Worm (Caenorhabditis elegans): ENCODE results near the gene F13H10.1.

F13H10.1 gene

DNA sequence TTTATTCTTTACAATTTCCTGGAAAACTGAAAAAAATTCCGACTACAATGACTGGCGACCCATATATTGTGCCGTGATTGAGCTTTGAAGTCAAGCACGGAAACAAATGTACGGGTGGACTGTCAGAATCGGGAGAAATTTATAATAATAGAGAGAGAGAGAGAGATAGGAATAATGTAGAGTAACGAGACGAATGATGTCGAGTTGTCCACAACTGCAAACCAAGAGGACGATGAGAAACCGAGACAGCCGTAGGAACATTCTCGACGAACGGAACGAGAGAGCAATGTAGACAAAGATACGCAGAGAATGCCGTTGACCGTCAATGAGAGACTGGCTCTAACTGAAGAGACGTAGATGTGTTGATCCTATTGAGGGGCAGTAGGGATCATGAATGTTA, 23.2 kb downstream of the F13H10.1 start:
- TF ChIP-seq ceh-8 (GFP tag; optimal IDR thresholded peaks at IDR 0.05) (no peak), swsn-7 (tag; optimal IDR thresholded peaks at IDR 0.05) (peak; percentile 90), pag-3 (tag; optimal IDR thresholded peaks at IDR 0.05; ENCODE audit: borderline replicate concordance, insufficient read depth) (peak; percentile 91), nhr-47 (tag; optimal IDR thresholded peaks at IDR 0.05) (peak; percentile 82), efl-3 (GFP tag; optimal IDR thresholded peaks at IDR 0.05) (no peak), zip-4 (GFP tag; optimal IDR thresholded peaks at IDR 0.05) (no peak), nhr-84 (tag; optimal IDR thresholded peaks at IDR 0.05) (no peak), snpc-4 (tag; optimal IDR thresholded peaks at IDR 0.05) (peak; percentile 10), ztf-11 (tag; optimal IDR thresholded peaks at IDR 0.05) (peak in 1 of 2 experiments; percentile 73), pqm-1 (tag; optimal IDR thresholded peaks at IDR 0.05) (no peak), sox-4 (tag; optimal IDR thresholded peaks at IDR 0.05) (no peak), Y116A8C.19 (tag; optimal IDR thresholded peaks at IDR 0.05; ENCODE audit: borderline replicate concordance) (no peak), grh-1 (GFP tag; IDR thresholded peaks at IDR 0.05) (peak; percentile 56), blmp-1 (tag; optimal IDR thresholded peaks at IDR 0.05) (peak; percentile 77), C16A3.4 (tag; optimal IDR thresholded peaks at IDR 0.05) (peak; percentile 69), mdl-1 (tag; optimal IDR thresholded peaks at IDR 0.05) (peak in 1 of 2 experiments; percentile 72), skn-1 (tag; optimal IDR thresholded peaks at IDR 0.05) (peak; percentile 90), lin-35 (GFP tag; optimal IDR thresholded peaks at IDR 0.05) (peak; percentile 68 to 78), fkh-8 (tag; optimal IDR thresholded peaks at IDR 0.05) (peak; percentile 68), nhr-71 (tag; optimal IDR thresholded peaks at IDR 0.05) (peak; percentile 95), C04F5.9 (tag; optimal IDR thresholded peaks at IDR 0.05) (no peak), ceh-63 (GFP tag; optimal IDR thresholded peaks at IDR 0.05) (no peak), C34B4.2 (tag; optimal IDR thresholded peaks at IDR 0.05) (no peak), ceh-88 (GFP tag; IDR thresholded peaks at IDR 0.05) (peak; percentile 56), vab-15 (tag; optimal IDR thresholded peaks at IDR 0.05) (no peak), mef-2 (tag; optimal IDR thresholded peaks at IDR 0.05) (peak; percentile 54), aly-2 (tag; optimal IDR thresholded peaks at IDR 0.05) (peak; percentile 74), tlp-1 (tag; optimal IDR thresholded peaks at IDR 0.05) (no peak), ceh-82 (tag; optimal IDR thresholded peaks at IDR 0.05) (peak; percentile 39 to 70 (median 65)), lir-3 (tag; optimal IDR thresholded peaks at IDR 0.05; ENCODE audit: poor library complexity) (peak; percentile 35), lin-14 (GFP tag; optimal IDR thresholded peaks at IDR 0.05) (peak; percentile 95), nhr-77 (tag; optimal IDR thresholded peaks at IDR 0.05) (peak; percentile 71), ets-5 (GFP tag; IDR thresholded peaks at IDR 0.05) (no peak), unc-30 (tag; optimal IDR thresholded peaks at IDR 0.05) (no peak), ztf-4 (tag; optimal IDR thresholded peaks at IDR 0.05) (peak; percentile 92), alr-1 (tag; optimal IDR thresholded peaks at IDR 0.05; ENCODE audit: borderline replicate concordance) (no peak), sptf-1 (tag; optimal IDR thresholded peaks at IDR 0.05) (no peak), nhr-237 (tag; optimal IDR thresholded peaks at IDR 0.05) (peak; percentile 73), egl-27 (tag; optimal IDR thresholded peaks at IDR 0.05) (peak; percentile 46 to 69), xbp-1 (tag; optimal IDR thresholded peaks at IDR 0.05) (peak; percentile 82), dsc-1 (tag; optimal IDR thresholded peaks at IDR 0.05) (peak; percentile 66), irx-1 (tag; optimal IDR thresholded peaks at IDR 0.05) (peak; percentile 23), mab-9 (GFP tag; IDR thresholded peaks at IDR 0.05) (0 out of 2 replicates have a peak, but pooled peaks have one; percentile 31), isw-1 (GFP tag; IDR thresholded peaks at IDR 0.05) (no peak), nhr-76 (tag; optimal IDR thresholded peaks at IDR 0.05) (no peak), lsy-2 (tag; optimal IDR thresholded peaks at IDR 0.05) (peak; percentile 78 to 81), elt-2 (tag; optimal IDR thresholded peaks at IDR 0.05) (peak; percentile 9), zag-1 (tag; optimal IDR thresholded peaks at IDR 0.05) (no peak), lin-13 (GFP tag; optimal IDR thresholded peaks at IDR 0.05) (peak; percentile 73), nhr-90 (tag; optimal IDR thresholded peaks at IDR 0.05; ENCODE audit: poor library complexity) (peak; percentile 71), unc-98 (GFP tag; IDR thresholded peaks at IDR 0.05) (no peak), F16B12.6 (tag; optimal IDR thresholded peaks at IDR 0.05) (peak; percentile 33), aha-1 (tag; optimal IDR thresholded peaks at IDR 0.05) (no peak)
